Fruit fly (Drosophila melanogaster): ENCODE data around the gene CG15403.
A peak's percentile ranks its signal among the peaks of the same experiment; 100 is the strongest.

CG15403 gene

dm6 chr2L:3092535-3092934 lies 35.9 kb upstream of the CG15403 start:
- TF ChIP-seq Hr96 (GFP tag; optimal IDR thresholded peaks at IDR 0.05) (no peak), CG12768 (GFP tag; optimal IDR thresholded peaks at IDR 0.05) (no peak), CG11617 (GFP tag; optimal IDR thresholded peaks at IDR 0.05) (no peak), Mnt (GFP tag; optimal IDR thresholded peaks at IDR 0.05) (no peak), tj (GFP tag; optimal IDR thresholded peaks at IDR 0.05) (no peak)

- TF ChIP-seq kay (GFP tag; ENCODE audit: borderline replicate concordance), result peak; percentile 35
- no peak for TF ChIP-seq toe (GFP tag; optimal IDR thresholded peaks at IDR 0.05)
- TF ChIP-seq pad (GFP tag; optimal IDR thresholded peaks at IDR 0.05), result no peak
- TF ChIP-seq cic (GFP tag; optimal IDR thresholded peaks at IDR 0.05), result no peak
Observed at dm6 chr2L:3094901-3095777, 33.3 kb upstream of the CG15403 start.

- no peak for TF ChIP-seq CG5204 (GFP tag; optimal IDR thresholded peaks at IDR 0.05)
- no peak for TF ChIP-seq tj (GFP tag; optimal IDR thresholded peaks at IDR 0.05)
- TF ChIP-seq CG1620 (GFP tag; optimal IDR thresholded peaks at IDR 0.05), result no peak
- TF ChIP-seq Clk (GFP tag; optimal IDR thresholded peaks at IDR 0.05), result no peak
- TF ChIP-seq kay (GFP tag; ENCODE audit: borderline replicate concordance), result no peak
- no peak for TF ChIP-seq CG12768 (GFP tag; optimal IDR thresholded peaks at IDR 0.05)
- no peak for TF ChIP-seq CG14711 (tag; optimal IDR thresholded peaks at IDR 0.05)
- no peak for TF ChIP-seq Hr96 (GFP tag; optimal IDR thresholded peaks at IDR 0.05)
- TF ChIP-seq cic (GFP tag; optimal IDR thresholded peaks at IDR 0.05), result no peak
- no peak for TF ChIP-seq CG11617 (GFP tag; optimal IDR thresholded peaks at IDR 0.05)
- TF ChIP-seq ovo (GFP tag; optimal IDR thresholded peaks at IDR 0.05), result no peak
- TF ChIP-seq CG33017 (tag; optimal IDR thresholded peaks at IDR 0.05), result no peak
- no peak for TF ChIP-seq toe (GFP tag; optimal IDR thresholded peaks at IDR 0.05)
- no peak for TF ChIP-seq pad (GFP tag; optimal IDR thresholded peaks at IDR 0.05)
- TF ChIP-seq bab1 (GFP tag; optimal IDR thresholded peaks at IDR 0.05), result no peak
- no peak for TF ChIP-seq CG7045 (GFP tag; optimal IDR thresholded peaks at IDR 0.05)
- no peak for TF ChIP-seq Crg-1 (GFP tag; optimal IDR thresholded peaks at IDR 0.05)
- no peak for TF ChIP-seq CG7101 (tag; optimal IDR thresholded peaks at IDR 0.05)
- no peak for TF ChIP-seq Mnt (GFP tag; optimal IDR thresholded peaks at IDR 0.05)
Observed at dm6 chr2L:3099930-3100329, 28.5 kb upstream of the CG15403 start.

- TF ChIP-seq pad (GFP tag; optimal IDR thresholded peaks at IDR 0.05) (no peak), cnc (optimal IDR thresholded peaks at IDR 0.05) (no peak), kay (GFP tag; ENCODE audit: borderline replicate concordance) (no peak), Mnt (GFP tag; optimal IDR thresholded peaks at IDR 0.05) (no peak), Clk (GFP tag; optimal IDR thresholded peaks at IDR 0.05) (no peak), CG33017 (tag; optimal IDR thresholded peaks at IDR 0.05) (no peak), cic (GFP tag; optimal IDR thresholded peaks at IDR 0.05) (no peak), tj (GFP tag; optimal IDR thresholded peaks at IDR 0.05) (no peak), ovo (GFP tag; optimal IDR thresholded peaks at IDR 0.05) (no peak), Crg-1 (GFP tag; optimal IDR thresholded peaks at IDR 0.05) (no peak), bab1 (GFP tag; optimal IDR thresholded peaks at IDR 0.05) (no peak), CG7045 (GFP tag; optimal IDR thresholded peaks at IDR 0.05) (no peak), Hr96 (GFP tag; optimal IDR thresholded peaks at IDR 0.05) (no peak), CG12768 (GFP tag; optimal IDR thresholded peaks at IDR 0.05) (no peak), CG1620 (GFP tag; optimal IDR thresholded peaks at IDR 0.05) (no peak), CG14711 (tag; optimal IDR thresholded peaks at IDR 0.05) (no peak), toe (GFP tag; optimal IDR thresholded peaks at IDR 0.05) (no peak)
Observed at dm6 chr2L:3100812-3101211, 27.6 kb upstream of the CG15403 start.

dm6 chr2L:3105895-3106294 lies 22.5 kb upstream of the CG15403 start:
- TF ChIP-seq kay (GFP tag; ENCODE audit: borderline replicate concordance) (no peak), bab1 (GFP tag; optimal IDR thresholded peaks at IDR 0.05) (peak; percentile 53), CG12768 (GFP tag; optimal IDR thresholded peaks at IDR 0.05) (peak; percentile 2), CG14711 (tag; optimal IDR thresholded peaks at IDR 0.05) (peak; percentile 10)

dm6 chr2L:3107988-3108678 lies 20.3 kb upstream of the CG15403 start:
- no peak for TF ChIP-seq CG12768 (GFP tag; optimal IDR thresholded peaks at IDR 0.05)
- no peak for TF ChIP-seq bab1 (GFP tag; optimal IDR thresholded peaks at IDR 0.05)
- TF ChIP-seq CG7045 (GFP tag; optimal IDR thresholded peaks at IDR 0.05), result no peak
- TF ChIP-seq CG5204 (GFP tag; optimal IDR thresholded peaks at IDR 0.05), result no peak
- TF ChIP-seq Hr96 (GFP tag; optimal IDR thresholded peaks at IDR 0.05), result no peak
- no peak for TF ChIP-seq tj (GFP tag; optimal IDR thresholded peaks at IDR 0.05)
- TF ChIP-seq Crg-1 (GFP tag; optimal IDR thresholded peaks at IDR 0.05), result no peak
- TF ChIP-seq CG14711 (tag; optimal IDR thresholded peaks at IDR 0.05), result no peak
- TF ChIP-seq cic (GFP tag; optimal IDR thresholded peaks at IDR 0.05), result no peak
- no peak for TF ChIP-seq pad (GFP tag; optimal IDR thresholded peaks at IDR 0.05)
- no peak for TF ChIP-seq kay (GFP tag; ENCODE audit: borderline replicate concordance)
